Worm (Caenorhabditis elegans) whole organism, L4 larva: ENCODE results near the gene srt-7.

ENCODE experiments used
- F26F4.8 ChIP-seq: fragments of 200-800 bp; sonication (Bioruptor generic); conservative IDR thresholded peaks from 2 replicates; pipeline ENCODE4 v1.3.6; 2022; ENCODE audit warnings: missing genetic modification characterization, missing compliant biosample characterization
- F44E2.7 ChIP-seq: fragments of 200-800 bp; sonication (Bioruptor generic); IDR thresholded peaks from 2 replicates; pipeline ENCODE4 v2.1.2; 2022; ENCODE audit warnings: missing genetic modification characterization, missing compliant biosample characterization
- T26A8.4 ChIP-seq: fragments of 200-800 bp; sonication (Bioruptor generic); IDR thresholded peaks from 2 replicates; pipeline ENCODE4 v1.3.6; 2022; ENCODE audit warnings: missing genetic modification characterization, missing compliant biosample characterization
- Y105C5A.15 ChIP-seq: fragments of 200-800 bp; sonication (Bioruptor generic); IDR thresholded peaks from 2 replicates; pipeline ENCODE4 v1.3.6; 2022; ENCODE audit warnings: missing genetic modification characterization, missing compliant biosample characterization
- Y48G9A.11 ChIP-seq: fragments of 200-800 bp; sonication (Bioruptor generic); IDR thresholded peaks from 2 replicates; pipeline ENCODE4 v1.3.6; 2022; ENCODE audit warnings: missing genetic modification reagents, missing genetic modification characterization, missing compliant biosample characterization
- ZK546.5 ChIP-seq, 2 experiments: sonication (generic microtip); optimal IDR thresholded peaks; 2 replicates each; lab custom pipeline; 2017; ENCODE audit warnings: missing biosample characterization in 2 of 2, missing genetic modification characterization in 2 of 2
- aha-1 ChIP-seq: fragments of 150-350 bp; peaks from one replicate; lab custom pipeline; 2014; ENCODE audit warnings: missing biosample characterization, missing genetic modification characterization
- aly-2 ChIP-seq: sonication (generic microtip); optimal IDR thresholded peaks from 2 replicates; lab custom pipeline; 2018; ENCODE audit warnings: missing biosample characterization, missing genetic modification characterization
- ceh-44 ChIP-seq: fragments of 200-800 bp; sonication (Bioruptor generic); IDR thresholded peaks from 2 replicates; pipeline ENCODE4 v1.3.6; 2022; ENCODE audit warnings: missing genetic modification reagents, missing genetic modification characterization, missing compliant biosample characterization
- daf-12 ChIP-seq: fragments of 150-350 bp; optimal IDR thresholded peaks from 2 replicates; lab custom pipeline; 2014; ENCODE audit warnings: missing biosample characterization, missing genetic modification reagents, missing genetic modification characterization
- dmd-8 ChIP-seq: fragments of 200-800 bp; sonication (Bioruptor generic); IDR thresholded peaks from 2 replicates; pipeline ENCODE4 v1.3.6; 2022; ENCODE audit warnings: missing genetic modification characterization, missing compliant biosample characterization
- dmd-9 ChIP-seq: fragments of 200-800 bp; sonication (Bioruptor generic); IDR thresholded peaks from 2 replicates; pipeline ENCODE4 v1.3.6; 2022; ENCODE audit warnings: missing genetic modification reagents, missing genetic modification characterization, missing compliant biosample characterization
- egl-43 ChIP-seq: fragments of 200-800 bp; sonication (Bioruptor generic); IDR thresholded peaks from 2 replicates; pipeline ENCODE4 v1.3.6; 2022; ENCODE audit warnings: missing genetic modification reagents, missing genetic modification characterization, missing compliant biosample characterization
- fos-1 ChIP-seq: fragments of 150-350 bp; optimal IDR thresholded peaks from 2 replicates; lab custom pipeline; 2014; ENCODE audit warnings: missing biosample characterization, missing genetic modification characterization
- hif-1 ChIP-seq, 2 experiments: sonication (generic microtip); optimal IDR thresholded peaks; 2 replicates each; lab custom pipeline; 2016 to 2017; ENCODE audit warnings: missing compliant biosample characterization in 2 of 2, missing genetic modification characterization in 2 of 2, missing genetic modification reagents in 2 of 2, missing genotype in 2 of 2, mild to moderate bottlenecking in 1 of 2
- hlh-30 ChIP-seq: sonication (generic microtip); optimal IDR thresholded peaks from 2 replicates; lab custom pipeline; 2017; ENCODE audit warnings: antibody characterized with exemption, mild to moderate bottlenecking, missing genetic modification characterization, missing compliant biosample characterization; ENCODE audit not compliant: insufficient read depth
- lin-15B ChIP-seq: fragments of 150-350 bp; sonication (generic microtip); optimal IDR thresholded peaks from 3 replicates; lab custom pipeline; 2014; ENCODE audit warnings: missing biosample characterization, missing genetic modification characterization
- mes-2 ChIP-seq: sonication (generic microtip); optimal IDR thresholded peaks from 2 replicates; lab custom pipeline; 2016; ENCODE audit warnings: missing genotype, mild to moderate bottlenecking, missing genetic modification characterization, missing compliant biosample characterization; ENCODE audit not compliant: poor library complexity, severe bottlenecking
- mxl-2 ChIP-seq: fragments of 200-800 bp; sonication (Bioruptor generic); conservative IDR thresholded peaks from 2 replicates; pipeline ENCODE4 v1.3.6; 2022; ENCODE audit warnings: missing genetic modification reagents, missing genetic modification characterization, missing compliant biosample characterization
- nhr-10 ChIP-seq: fragments of 150-350 bp; optimal IDR thresholded peaks from 2 replicates; lab custom pipeline; 2014; ENCODE audit warnings: missing biosample characterization, missing genetic modification characterization
- nhr-11 ChIP-seq: fragments of 150-350 bp; optimal IDR thresholded peaks from 2 replicates; lab custom pipeline; 2014; ENCODE audit warnings: missing biosample characterization, missing genetic modification characterization
- nhr-25 ChIP-seq: sonication (generic microtip); optimal IDR thresholded peaks from 2 replicates; lab custom pipeline; 2017; ENCODE audit warnings: missing genetic modification characterization, mild to moderate bottlenecking, missing compliant biosample characterization, antibody characterized with exemption, moderate library complexity, borderline replicate concordance; ENCODE audit not compliant: insufficient read depth
- nhr-28 ChIP-seq: fragments of 150-350 bp; optimal IDR thresholded peaks from 2 replicates; lab custom pipeline; 2014; ENCODE audit warnings: missing biosample characterization, missing genetic modification characterization
- nhr-77 ChIP-seq: fragments of 150-350 bp; optimal IDR thresholded peaks from 2 replicates; lab custom pipeline; 2014; ENCODE audit warnings: missing biosample characterization, missing genetic modification characterization
- php-3 ChIP-seq: fragments of 200-800 bp; sonication (Bioruptor generic); IDR thresholded peaks from 2 replicates; pipeline ENCODE4 v1.3.6; 2022; ENCODE audit warnings: missing genetic modification reagents, missing genetic modification characterization, missing compliant biosample characterization
- set-16 ChIP-seq: fragments of 200-800 bp; sonication (Bioruptor generic); IDR thresholded peaks from 2 replicates; pipeline ENCODE4 v1.3.6; 2022; ENCODE audit warnings: missing genetic modification reagents, missing genetic modification characterization, missing compliant biosample characterization
- spr-1 ChIP-seq: sonication (generic microtip); optimal IDR thresholded peaks from 2 replicates; lab custom pipeline; 2016; ENCODE audit warnings: mild to moderate bottlenecking, missing genetic modification characterization, missing compliant biosample characterization
- tag-97 ChIP-seq: fragments of 200-800 bp; sonication (Bioruptor generic); IDR thresholded peaks from 2 replicates; pipeline ENCODE4 v1.3.6; 2022; ENCODE audit warnings: missing genetic modification characterization, missing compliant biosample characterization
- tra-1 ChIP-seq: fragments of 200-800 bp; sonication (Bioruptor generic); IDR thresholded peaks from 2 replicates; pipeline ENCODE4 v1.3.6; 2022; ENCODE audit warnings: missing genetic modification reagents, missing genetic modification characterization, missing compliant biosample characterization
- unc-130 ChIP-seq: sonication (generic microtip); optimal IDR thresholded peaks from 2 replicates; lab custom pipeline; 2016; ENCODE audit warnings: missing genetic modification reagents, missing genetic modification characterization, missing compliant biosample characterization
- unc-62 ChIP-seq, 3 experiments: fragments of 150-350 bp in 1 of 3; sonication (generic microtip); optimal IDR thresholded peaks in 2 of 3; peaks in 1 of 3; 1 replicate in 1 of 3; 2 replicates in 2 of 3; lab custom pipeline; 2014 to 2017; ENCODE audit warnings: missing biosample characterization in 3 of 3, missing genetic modification characterization in 3 of 3, missing genetic modification reagents in 3 of 3, missing genotype in 1 of 3
- zfp-3 ChIP-seq: fragments of 200-800 bp; sonication (Bioruptor generic); conservative IDR thresholded peaks from 2 replicates; pipeline ENCODE4 v1.3.6; 2022; ENCODE audit warnings: missing genetic modification reagents, missing genetic modification characterization, missing compliant biosample characterization

srt-7 gene

DNA sequence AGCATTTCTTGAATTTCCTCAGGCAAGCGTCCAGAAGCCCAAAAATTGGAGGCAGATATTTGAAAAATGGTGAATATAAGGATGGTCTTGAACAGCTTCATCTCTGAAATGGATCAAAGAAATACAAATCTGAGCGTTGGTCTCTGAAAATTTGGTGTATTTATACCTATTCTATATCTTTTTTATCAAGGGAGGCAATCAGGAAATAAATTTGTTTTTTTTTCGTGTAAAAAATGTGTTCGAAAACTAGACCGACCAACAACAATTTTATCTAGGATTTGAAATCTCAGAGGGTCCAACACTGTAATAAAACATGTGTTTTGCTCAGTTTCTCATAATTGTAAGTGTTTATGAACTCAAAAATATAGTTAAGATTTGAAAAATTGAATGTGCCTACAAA lies 40.2 kb downstream of the srt-7 start, which contains the start of gene srt-56:
srt-56 (minus strand) TSS at position 101 of the 400 bp plus-strand sequence.
- TF ChIP-seq aha-1 (peak; percentile 49), tra-1 (GFP tag; lab: Robert Waterston, UW) (no peak)

DNA sequence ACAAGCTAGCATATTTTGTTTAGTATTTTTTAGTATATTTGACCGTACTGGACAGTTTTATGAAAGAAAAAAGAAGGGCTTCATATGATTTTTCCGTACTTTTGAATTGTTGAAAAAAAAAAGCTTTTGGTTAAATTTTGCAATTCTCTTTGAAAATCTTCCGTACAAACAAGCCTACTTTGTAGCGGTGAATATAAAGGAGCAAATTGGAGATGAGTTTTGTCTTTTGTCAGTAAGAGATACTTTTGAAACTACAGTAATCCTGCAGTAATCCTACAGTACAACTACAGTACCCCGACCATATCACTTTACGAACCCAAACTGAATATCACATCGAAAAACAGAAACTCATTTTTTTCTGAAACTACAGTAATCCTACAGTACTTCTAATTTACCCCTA lies 40.8 kb downstream of the srt-7 start:
- no peak for TF ChIP-seq T26A8.4 (GFP tag; lab: Robert Waterston, UW)
- peak; percentile 93 for TF ChIP-seq aha-1
- TF ChIP-seq unc-62 (GFP tag; optimal IDR thresholded peaks at IDR 0.05 in 1 of 2; lab: Kevin White, UChicago): no peak
- no peak for TF ChIP-seq unc-62 (tag; optimal IDR thresholded peaks at IDR 0.05; lab: Kevin White, UChicago)
- TF ChIP-seq, all 104 proteins: peak for 1

DNA sequence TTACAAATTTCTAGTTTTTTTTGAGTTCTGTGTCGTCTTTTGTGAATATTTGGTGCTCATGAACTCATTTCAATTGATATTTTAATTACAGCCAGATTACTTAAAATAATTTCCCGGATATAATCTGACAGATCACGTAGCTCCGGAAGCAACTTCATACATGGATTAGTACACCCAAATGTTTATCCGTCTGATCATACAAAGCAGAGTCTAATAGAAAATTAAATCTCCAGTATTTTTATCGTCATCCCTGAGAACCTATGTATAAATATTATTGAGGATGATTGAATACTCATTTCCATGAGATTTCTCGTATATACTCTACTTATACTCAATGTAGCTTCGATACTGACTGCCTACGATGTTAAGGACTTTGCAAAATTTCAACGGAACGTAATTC lies 43.3 kb downstream of the srt-7 start, which contains the start of gene Y73C8C.12:
Y73C8C.12 (plus strand) TSS at position 301 of the 400 bp plus-strand sequence.
- TF ChIP-seq ZK546.5 (tag; optimal IDR thresholded peaks at IDR 0.05; lab: Kevin White, UChicago) (no peak), aha-1 (peak; percentile 28)
- TF ChIP-seq, all 104 proteins: peak for 1

DNA sequence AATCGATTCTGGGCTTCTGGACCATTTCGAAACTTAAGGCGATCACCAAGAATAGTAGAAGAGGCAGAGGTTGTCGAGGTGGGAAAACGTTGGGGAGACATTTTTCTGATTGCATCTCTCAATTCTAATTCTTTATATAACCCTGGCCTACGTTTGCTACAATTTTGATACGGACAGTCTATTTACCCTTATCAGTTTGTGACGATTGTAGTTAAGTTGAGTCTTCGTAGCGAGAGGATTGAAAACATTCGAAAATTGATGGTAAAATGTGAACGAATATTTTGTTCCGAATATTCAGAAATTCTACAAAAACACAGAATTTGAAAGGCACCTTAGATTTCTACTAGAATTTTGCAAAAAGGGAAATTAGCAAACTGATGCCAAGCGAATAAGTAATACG lies 46.1 kb downstream of the srt-7 start, which contains the start of gene Y73C8C.10:
Y73C8C.10 (minus strand) TSS at position 101 of the 400 bp plus-strand sequence.
- peak; percentile 32 for TF ChIP-seq aha-1
- TF ChIP-seq nhr-28 (tag; lab: Kevin White, UChicago): peak; percentile 64
- no peak for TF ChIP-seq F26F4.8 (GFP tag; lab: Robert Waterston, UW)

DNA sequence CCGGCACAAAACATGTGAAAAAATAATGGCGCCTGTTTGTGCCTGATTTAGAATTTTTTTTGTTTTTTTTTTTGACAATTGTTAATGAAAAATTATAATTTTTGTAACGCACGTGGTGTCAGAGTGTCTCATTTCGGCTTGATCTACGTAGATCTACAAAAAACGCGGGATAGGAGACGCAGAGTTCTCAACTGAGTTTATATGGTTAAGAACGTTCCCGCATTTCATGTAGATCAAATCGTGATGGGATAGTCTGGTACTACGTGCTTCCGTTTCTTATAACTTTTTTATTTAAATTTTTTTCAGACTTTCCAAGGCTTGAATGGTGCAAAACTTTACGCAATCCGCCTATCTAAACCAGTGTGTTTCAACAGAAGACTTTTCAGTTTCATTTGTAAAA lies 47.2 kb downstream of the srt-7 start, which contains the start of gene tat-6:
tat-6 (plus strand) TSS at position 301 of the 400 bp plus-strand sequence.
- TF ChIP-seq dmd-8 (GFP tag; lab: Robert Waterston, UW) (no peak), fos-1 (no peak), hlh-30 (tag; lab: Kevin White, UChicago) (no peak), unc-130 (GFP tag; lab: Kevin White, UChicago) (no peak), ceh-44 (no peak), dmd-9 (GFP tag; lab: Robert Waterston, UW) (no peak), aly-2 (tag; lab: Kevin White, UChicago) (no peak), tag-97 (GFP tag; lab: Robert Waterston, UW) (no peak), lin-15B (tag; lab: Kevin White, UChicago) (no peak), nhr-28 (tag; lab: Kevin White, UChicago) (no peak), mxl-2 (no peak), nhr-10 (tag; lab: Kevin White, UChicago) (no peak), nhr-11 (tag; lab: Kevin White, UChicago) (no peak), zfp-3 (GFP tag; lab: Robert Waterston, UW) (no peak), hif-1 (tag; optimal IDR thresholded peaks at IDR 0.05; lab: Kevin White, UChicago) (no peak), daf-12 (tag; lab: Kevin White, UChicago) (no peak), aha-1 (no peak), php-3 (GFP tag; lab: Robert Waterston, UW) (no peak)

DNA sequence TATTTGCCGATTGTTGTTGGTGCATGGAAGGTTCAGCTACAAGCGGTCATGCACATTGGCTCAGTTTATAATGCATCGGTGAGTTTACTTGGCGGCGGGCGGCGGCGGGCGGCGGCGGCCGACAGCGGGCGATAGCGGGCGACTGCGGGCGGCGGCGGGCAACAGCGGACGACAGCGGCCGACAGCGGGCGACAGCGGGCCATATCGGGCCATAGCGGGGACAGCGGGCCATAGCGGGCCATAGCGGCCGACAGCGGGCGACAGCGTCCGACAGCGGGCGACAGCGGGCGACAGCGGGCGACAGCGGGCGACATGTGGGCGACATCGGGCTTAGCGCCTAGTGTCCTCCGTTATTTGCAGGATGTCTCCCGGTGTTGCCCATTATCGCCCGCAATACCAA lies 50.5 kb downstream of the srt-7 start:
- 0 out of 2 replicates have a peak, but pooled peaks have one; percentile 11 for TF ChIP-seq egl-43 (GFP tag; lab: Robert Waterston, UW)
- no peak for TF ChIP-seq unc-130 (GFP tag; lab: Kevin White, UChicago)
- TF ChIP-seq set-16 (GFP tag; lab: Robert Waterston, UW): peak; percentile 99
- TF ChIP-seq Y105C5A.15: no peak
- TF ChIP-seq mes-2 (tag; lab: Kevin White, UChicago): no peak
- TF ChIP-seq F44E2.7: peak; percentile 62; the same call in 1 of the 2 replicates
- TF ChIP-seq nhr-77 (tag; lab: Kevin White, UChicago): no peak
- TF ChIP-seq Y48G9A.11: peak; percentile 41; the same call in 1 of the 2 replicates
- no peak for TF ChIP-seq spr-1 (tag; lab: Kevin White, UChicago)
- TF ChIP-seq nhr-25 (tag; lab: Kevin White, UChicago): no peak
- no peak for TF ChIP-seq tag-97 (GFP tag; lab: Robert Waterston, UW)
